Worm (Caenorhabditis elegans) whole organism, L4 larva: Measurements from ENCODE around the gene K05F6.14.

ENCODE experiments used
- ceh-28 ChIP-seq: fragments of 150-350 bp; optimal IDR thresholded peaks from 2 replicates; lab custom pipeline; 2014; ENCODE audit warnings: missing biosample characterization, missing genetic modification reagents, missing genetic modification characterization
- hlh-11 ChIP-seq: fragments of 200-800 bp; sonication (Bioruptor generic); optimal IDR thresholded peaks from 2 replicates; lab custom pipeline; 2018; ENCODE audit warnings: mild to moderate bottlenecking, missing genetic modification characterization, missing compliant biosample characterization
- mdl-1 ChIP-seq, 2 experiments: fragments of 150-350 bp in 1 of 2; sonication (generic microtip) in 1 of 2; optimal IDR thresholded peaks; 2 replicates each; lab custom pipeline; 2014 to 2017; ENCODE audit warnings: missing biosample characterization in 2 of 2, missing genetic modification characterization in 2 of 2

ce11 chrII:1545625-1546024 is 16.3 kb upstream of the K05F6.14 start, which contains the start of gene K05F6.12:
- no peak for TF ChIP-seq ceh-28
- TF ChIP-seq hlh-11 (tag; lab: Kevin White, UChicago): no peak
- TF ChIP-seq mdl-1 (tag; optimal IDR thresholded peaks at IDR 0.05; lab: Kevin White, UChicago): no peak
